Worm (Caenorhabditis elegans) whole organism, L4/young adult: ENCODE results near the gene samp-1.

Experiments used
- W03F9.2 ChIP-seq: fragments of 150-350 bp; optimal IDR thresholded peaks from 2 replicates; lab custom pipeline; 2014; ENCODE audit warnings: missing biosample characterization, missing genetic modification characterization
- dao-5 ChIP-seq: sonication (generic microtip); optimal IDR thresholded peaks from 2 replicates; lab custom pipeline; 2016; ENCODE audit warnings: missing genotype, missing genetic modification characterization, moderate library complexity, missing compliant biosample characterization
- him-1 ChIP-seq: sonication (generic microtip); optimal IDR thresholded peaks from 2 replicates; lab custom pipeline; 2016; ENCODE audit warnings: missing genotype, missing genetic modification reagents, missing genetic modification characterization, missing compliant biosample characterization

The samp-1 gene

DNA sequence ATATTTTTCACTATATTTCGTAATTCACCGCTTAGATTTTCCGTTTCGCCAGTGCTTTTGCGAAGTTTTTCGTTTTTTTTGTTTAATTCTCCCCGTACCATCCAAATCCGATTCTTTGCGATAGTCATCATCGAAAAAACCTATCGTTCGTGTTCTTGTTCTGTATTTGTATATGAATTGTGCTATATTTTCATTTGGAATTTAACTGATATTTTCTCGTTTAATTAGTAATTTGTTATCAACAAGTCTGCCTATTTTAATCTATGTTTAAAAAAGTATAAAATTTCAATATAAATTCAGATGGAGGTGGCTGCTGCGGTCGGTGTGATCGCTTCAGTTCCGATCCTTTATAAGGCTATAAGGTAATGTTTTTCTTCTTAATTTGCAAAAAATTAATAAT is at the start of gene samp-1:
Gene samp-1 (plus strand): TSS at position 301 of the 400 bp plus-strand sequence.
- TF ChIP-seq W03F9.2 (no peak), dao-5 (no peak), him-1 (tag; lab: Kevin White, UChicago) (no peak)

DNA sequence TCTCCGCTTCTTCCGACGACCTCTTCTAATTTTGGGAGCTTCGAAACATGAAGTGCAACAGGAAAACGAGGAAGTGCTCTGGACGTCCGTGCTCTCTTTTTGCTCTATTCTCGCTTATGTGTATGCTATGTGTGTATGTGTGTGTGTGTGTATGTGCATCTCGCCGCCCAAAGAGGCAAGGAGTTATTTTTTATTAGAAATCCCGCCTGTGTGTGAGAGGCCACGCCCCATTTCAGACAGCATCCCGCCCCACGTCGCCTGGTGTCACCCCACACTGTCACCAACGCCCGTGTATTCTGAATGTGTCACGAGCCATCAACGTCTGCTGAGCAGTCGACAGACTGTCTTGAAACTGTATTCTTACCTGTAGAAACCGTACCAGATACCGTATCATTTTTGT is 47.2 kb upstream of the samp-1 start, which contains the start of gene T05B9.2:
Gene T05B9.2 (plus strand): TSS at position 301 of the 400 bp plus-strand sequence.
- TF ChIP-seq W03F9.2 (no peak), him-1 (tag; lab: Kevin White, UChicago) (no peak), dao-5 (no peak)

DNA sequence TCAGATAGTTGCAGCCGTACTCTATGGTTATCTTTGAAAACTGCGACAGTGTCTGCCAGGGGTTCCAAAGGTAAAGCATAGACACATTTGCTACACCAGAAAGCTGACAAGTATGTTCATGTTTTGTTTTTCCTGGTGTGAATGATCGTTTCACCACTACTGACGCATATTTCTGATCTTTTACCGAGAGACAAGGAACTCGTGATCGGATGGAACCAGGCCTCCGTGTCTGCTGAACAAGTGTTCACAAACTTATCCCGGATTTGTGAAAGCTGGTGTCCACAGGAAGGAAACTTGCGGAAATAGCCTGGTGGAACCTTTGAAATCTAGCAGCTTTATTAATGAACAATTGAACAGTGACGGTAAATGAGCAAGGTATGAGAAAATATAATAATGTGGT is 42.9 kb upstream of the samp-1 start:
- TF ChIP-seq him-1 (tag; lab: Kevin White, UChicago) (no peak), dao-5 (no peak), W03F9.2 (no peak)

DNA sequence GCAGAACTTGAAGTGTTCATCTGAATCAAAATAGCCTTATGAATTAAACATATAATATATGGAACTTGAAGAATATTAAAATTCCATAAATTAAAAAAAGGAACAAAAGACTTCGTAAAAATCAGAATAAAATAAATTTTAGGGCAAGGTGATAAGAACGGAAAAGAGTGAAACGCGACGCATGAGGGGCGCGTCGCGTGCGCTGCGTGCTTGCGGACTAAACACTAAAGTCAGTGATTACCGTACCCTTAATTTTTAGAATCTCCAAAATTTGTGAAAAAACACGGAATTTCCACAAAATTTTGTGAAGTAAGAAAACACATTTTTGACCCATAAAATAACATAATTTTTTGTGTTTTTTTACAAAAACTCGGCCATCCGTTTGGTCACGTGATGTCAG is 41.5 kb upstream of the samp-1 start, which contains the start of gene T05B9.1:
Gene T05B9.1 (minus strand): TSS at position 20 of the 400 bp plus-strand sequence.
- TF ChIP-seq him-1 (tag; lab: Kevin White, UChicago), result no peak
- TF ChIP-seq dao-5, result no peak
- no peak for TF ChIP-seq W03F9.2

DNA sequence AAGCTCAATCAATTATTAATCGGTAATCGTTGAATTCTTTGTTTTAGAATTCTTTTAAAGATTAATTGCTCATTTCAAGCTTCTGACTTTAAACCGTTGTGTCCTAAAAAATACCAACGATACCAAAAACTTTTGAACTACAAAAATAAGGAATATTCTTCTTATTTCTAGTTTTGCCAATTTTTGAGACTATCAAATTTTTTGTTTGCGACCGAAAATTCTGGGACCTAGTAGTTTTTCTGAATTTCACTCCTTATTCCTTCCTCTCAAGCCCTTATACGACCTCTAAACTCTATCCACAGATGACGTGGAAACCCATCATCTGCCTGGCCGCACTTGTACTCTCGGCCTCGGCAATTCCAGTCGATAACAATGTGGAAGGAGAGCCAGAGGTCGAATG is 33.9 kb upstream of the samp-1 start, which contains the start of gene cut-1:
Gene cut-1 (plus strand): TSS at position 301 of the 400 bp plus-strand sequence.
- no peak for TF ChIP-seq him-1 (tag; lab: Kevin White, UChicago)
- no peak for TF ChIP-seq dao-5
- TF ChIP-seq W03F9.2, result no peak

DNA sequence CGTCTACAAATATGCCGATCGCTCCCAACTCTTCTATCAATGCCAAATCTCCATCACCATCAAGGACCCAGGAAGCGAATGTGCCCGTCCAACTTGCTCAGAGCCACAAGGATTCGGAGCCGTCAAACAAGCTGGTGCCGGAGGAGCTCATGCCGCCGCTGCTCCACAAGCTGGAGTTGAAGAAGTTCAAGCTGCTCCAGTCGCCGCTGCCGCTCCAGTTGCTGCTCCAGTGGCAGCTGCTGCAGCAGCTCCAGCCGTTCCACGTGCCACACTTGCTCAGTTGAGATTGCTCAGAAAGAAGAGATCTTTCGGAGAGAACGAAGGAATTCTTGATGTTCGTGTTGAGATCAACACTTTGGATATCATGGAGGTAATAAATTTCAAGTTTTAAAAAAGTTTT is 31.9 kb upstream of the samp-1 start:
- no peak for TF ChIP-seq dao-5
- TF ChIP-seq W03F9.2, result no peak
- TF ChIP-seq him-1 (tag; lab: Kevin White, UChicago), result no peak

DNA sequence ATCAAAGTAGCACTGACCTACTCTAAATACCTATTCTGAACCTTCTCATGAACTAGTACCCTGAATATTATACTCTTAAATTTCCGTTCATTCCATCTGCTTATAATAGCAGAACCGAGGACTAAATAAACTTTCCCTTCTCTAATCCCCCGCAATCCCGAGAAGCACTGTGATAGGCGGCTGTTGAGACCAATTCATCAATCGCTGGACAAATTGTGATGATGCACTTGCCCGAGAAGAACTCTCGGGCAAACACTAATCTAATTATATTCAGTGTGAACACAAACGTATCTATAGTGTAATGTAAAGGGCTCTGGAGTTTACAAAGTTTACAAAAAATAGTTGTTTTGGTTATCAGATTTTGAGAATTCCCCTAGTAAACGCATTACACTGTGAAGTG is 27.8 kb upstream of the samp-1 start:
- TF ChIP-seq him-1 (tag; lab: Kevin White, UChicago) (no peak), dao-5 (no peak), W03F9.2 (no peak)

DNA sequence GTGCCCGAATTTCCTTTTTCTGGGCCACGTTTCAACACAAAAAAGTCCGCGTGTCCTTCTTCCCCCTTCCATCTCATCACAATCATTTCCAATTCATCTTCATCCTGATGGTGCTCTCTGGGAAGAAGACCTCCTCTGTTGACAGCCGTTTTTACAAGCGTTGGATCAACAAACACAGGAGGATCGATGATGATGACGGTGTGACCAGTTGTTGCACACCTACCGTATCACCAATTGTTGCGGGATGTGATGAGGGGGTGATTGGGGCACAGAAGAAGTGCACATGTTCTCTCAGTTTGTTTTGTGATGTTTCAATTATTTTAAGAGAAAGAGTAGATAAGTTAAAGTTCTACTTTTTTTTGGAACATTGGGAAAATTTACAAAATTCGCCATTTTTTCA is 27.2 kb upstream of the samp-1 start:
- TF ChIP-seq W03F9.2, result no peak
- TF ChIP-seq him-1 (tag; lab: Kevin White, UChicago), result no peak
- no peak for TF ChIP-seq dao-5

DNA sequence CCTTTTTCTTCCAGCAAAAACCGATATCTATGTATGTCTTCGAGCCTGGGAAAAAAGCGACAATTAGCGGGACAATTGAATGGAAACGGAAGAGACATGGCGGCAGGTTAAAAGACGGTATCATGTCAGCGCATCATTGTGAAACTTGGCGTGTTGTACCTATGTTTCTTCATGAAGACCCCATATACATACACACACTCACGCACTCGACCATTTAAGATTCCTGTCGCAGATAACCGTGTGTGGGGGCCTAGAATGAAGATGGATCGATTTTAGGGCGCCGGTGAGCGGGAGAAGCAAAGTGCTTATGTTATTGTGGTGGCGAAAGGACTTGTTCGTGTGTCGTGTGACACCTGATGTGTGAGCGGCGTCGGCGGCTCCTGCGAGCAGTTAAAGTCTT is 25.8 kb upstream of the samp-1 start:
- no peak for TF ChIP-seq him-1 (tag; lab: Kevin White, UChicago)
- TF ChIP-seq W03F9.2, result no peak
- TF ChIP-seq dao-5, result no peak

DNA sequence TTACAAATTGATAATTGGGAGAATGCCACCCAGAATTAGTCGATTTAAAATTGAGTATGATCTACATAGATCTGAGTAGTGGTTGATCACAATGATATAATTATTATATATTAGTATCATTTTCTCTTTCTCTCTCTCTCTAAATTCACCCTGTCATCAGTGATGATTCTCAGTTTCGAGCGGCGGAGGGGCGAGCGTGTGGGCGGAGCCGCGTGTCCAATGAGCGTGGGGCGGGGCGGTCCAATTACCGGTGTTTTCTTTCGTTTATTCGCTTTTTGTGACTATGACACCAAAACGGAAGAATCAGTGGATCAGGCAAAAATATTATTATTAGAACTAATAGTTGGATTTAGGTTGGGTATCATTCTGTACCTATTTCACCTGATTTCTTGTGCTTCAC is 22.7 kb upstream of the samp-1 start:
- TF ChIP-seq W03F9.2, result no peak
- no peak for TF ChIP-seq dao-5
- TF ChIP-seq him-1 (tag; lab: Kevin White, UChicago), result no peak

DNA sequence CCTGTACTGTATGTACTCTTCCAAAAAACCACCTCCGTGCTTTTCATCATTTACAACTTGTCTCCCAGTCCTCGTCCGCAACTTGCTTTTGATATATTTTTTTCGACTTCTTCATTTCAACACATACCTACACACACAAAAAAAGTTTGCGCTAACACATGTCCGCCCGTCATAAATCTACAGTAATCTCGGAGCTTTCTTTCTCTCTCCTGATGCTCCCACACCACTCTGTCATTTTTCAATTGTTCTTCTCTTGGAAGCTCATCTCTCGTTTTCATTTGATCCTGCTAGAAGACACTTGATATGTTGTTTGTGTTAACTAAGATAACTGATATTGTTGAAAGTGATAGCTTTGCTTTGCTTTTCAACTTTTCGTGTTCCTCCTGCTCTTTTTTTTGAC is 21.5 kb upstream of the samp-1 start:
- TF ChIP-seq dao-5, result no peak

DNA sequence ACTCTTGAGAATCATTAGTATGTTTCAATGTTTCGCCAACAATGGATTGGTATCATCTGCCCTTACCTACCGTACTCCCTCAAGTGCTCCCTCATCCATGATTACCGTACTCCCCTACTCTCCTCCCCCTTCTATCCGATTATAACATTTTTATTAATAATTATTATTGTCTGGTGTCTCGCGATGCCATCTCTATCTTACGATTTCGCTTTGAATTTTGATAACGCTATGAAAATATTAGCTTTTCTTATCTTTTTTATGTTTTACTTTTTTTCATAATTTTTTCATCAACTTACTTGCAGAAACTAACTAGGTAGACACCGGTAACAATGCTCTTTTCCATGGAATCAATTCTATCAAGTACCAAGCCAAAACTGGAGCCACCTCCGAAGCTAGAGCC is 21.0 kb upstream of the samp-1 start, which contains the start of gene unc-130:
Gene unc-130 (plus strand): TSS at position 301 of the 400 bp plus-strand sequence.
- TF ChIP-seq W03F9.2, result no peak
- no peak for TF ChIP-seq dao-5
- no peak for TF ChIP-seq him-1 (tag; lab: Kevin White, UChicago)

DNA sequence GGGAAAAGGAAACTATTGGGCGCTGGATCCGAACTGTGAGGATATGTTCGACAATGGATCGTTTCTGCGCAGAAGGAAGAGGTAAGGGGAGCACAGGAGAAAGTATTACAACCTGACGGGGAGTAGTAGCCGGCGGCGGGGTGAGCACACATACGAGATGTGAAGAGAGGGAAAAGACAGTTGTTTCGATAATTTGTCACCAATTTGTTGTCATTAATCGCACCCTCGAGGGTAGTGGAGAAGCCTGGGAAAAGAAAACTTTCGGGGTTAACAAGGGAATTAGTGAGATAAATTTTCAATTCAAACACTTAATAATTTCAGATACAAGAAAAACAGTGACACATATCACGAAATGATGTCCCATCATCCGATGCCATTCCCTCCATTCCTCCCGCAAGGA is 19.7 kb upstream of the samp-1 start:
- TF ChIP-seq W03F9.2 (no peak), him-1 (tag; lab: Kevin White, UChicago) (no peak), dao-5 (no peak)

DNA sequence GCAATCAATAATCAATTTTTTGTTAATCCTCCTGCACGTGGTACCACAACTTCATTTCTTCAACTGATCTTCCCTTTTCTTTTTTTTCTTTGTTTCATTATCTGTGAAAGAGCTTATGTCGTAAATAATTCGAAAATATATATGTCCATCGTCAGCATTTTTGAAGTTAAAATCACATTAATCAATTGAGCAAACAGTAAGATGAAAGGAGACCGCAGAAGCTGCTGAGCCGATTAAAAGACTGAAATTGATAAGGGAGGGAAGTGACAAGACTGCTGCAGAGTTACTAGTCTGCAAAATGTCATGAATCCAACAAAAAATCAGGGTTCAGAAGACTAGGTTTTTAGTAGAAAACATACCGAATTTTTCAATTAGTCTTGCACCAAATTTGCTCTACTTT is 18.9 kb upstream of the samp-1 start:
- TF ChIP-seq W03F9.2, result no peak
- no peak for TF ChIP-seq him-1 (tag; lab: Kevin White, UChicago)
- TF ChIP-seq dao-5, result no peak

DNA sequence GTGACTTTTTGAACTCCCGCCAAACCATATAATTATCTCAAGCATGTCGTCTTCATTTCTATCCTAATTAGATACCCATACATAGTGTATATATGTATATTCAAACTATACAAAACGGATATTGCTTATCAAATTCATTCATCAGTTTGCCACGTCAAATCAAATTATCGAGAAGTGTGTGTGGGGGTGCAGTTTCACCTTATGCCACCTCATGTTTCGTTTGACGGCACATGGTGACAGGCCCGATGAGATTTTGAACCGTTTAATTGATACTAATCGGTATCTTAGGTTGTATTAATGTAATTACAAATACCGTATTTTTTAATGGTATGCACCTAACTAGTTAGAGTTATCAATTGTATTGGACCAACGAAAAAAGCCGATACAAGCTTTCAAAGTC is 18.0 kb upstream of the samp-1 start:
- TF ChIP-seq W03F9.2 (no peak), him-1 (tag; lab: Kevin White, UChicago) (no peak), dao-5 (no peak)

DNA sequence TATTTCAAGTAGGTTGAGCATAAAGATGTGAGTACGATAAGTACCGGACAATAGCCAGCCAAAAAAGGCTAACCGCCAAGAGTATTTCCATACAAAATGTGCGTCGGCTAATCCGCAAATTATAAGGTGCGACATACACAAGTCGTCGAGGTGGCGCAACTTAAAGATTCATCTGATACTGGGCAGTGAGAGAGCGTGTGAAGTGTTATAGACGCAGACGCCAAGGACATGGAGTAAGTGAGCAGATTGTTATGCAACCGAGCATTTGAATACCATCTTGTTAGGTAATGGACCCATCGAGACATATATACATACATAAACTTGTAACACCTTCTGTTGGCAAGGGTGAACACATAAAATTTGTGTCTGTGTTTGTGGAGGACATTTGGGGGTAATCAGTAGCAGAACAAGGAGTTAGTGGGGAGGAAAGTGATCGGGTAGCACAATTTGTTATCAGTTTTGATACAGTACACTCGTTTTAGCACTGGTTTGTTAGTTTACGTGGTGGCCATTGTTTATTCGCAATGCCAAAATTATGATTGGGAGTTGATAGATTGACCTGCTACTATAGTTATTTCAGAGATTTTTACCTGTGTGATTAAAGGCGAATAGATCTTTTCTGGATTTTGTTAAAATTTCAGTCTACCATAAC is 17.3 kb upstream of the samp-1 start:
- TF ChIP-seq him-1 (tag; lab: Kevin White, UChicago), result no peak
- no peak for TF ChIP-seq W03F9.2
- no peak for TF ChIP-seq dao-5
